Fruit fly (Drosophila melanogaster): ENCODE results near the gene Itgbn.

dm6 chr2L:21105127-21105526 is 52.3 kb downstream of the Itgbn start:
- TF ChIP-seq usp (GFP tag; optimal IDR thresholded peaks at IDR 0.05) (no peak), psq (optimal IDR thresholded peaks at IDR 0.05) (no peak)

Data from whole organism.